Worm (Caenorhabditis elegans) whole organism, late embryonic: ENCODE results near the gene R160.13.

Experiments
- ceh-19 ChIP-seq: fragments of 200-800 bp; sonication (Bioruptor generic); optimal IDR thresholded peaks from 2 replicates; lab custom pipeline; 2018; ENCODE audit warnings: mild to moderate bottlenecking, missing genetic modification characterization, missing compliant biosample characterization
- ceh-45 ChIP-seq: fragments of 200-800 bp; sonication (Bioruptor generic); IDR thresholded peaks from 2 replicates; pipeline ENCODE4 v1.3.6; 2022; ENCODE audit warnings: missing genetic modification reagents, missing genetic modification characterization, missing compliant biosample characterization
- ceh-9 ChIP-seq: sonication (generic microtip); optimal IDR thresholded peaks from 2 replicates; lab custom pipeline; 2016; ENCODE audit warnings: mild to moderate bottlenecking, missing genetic modification characterization, inconsistent platforms, missing compliant biosample characterization
- nhr-11 ChIP-seq: fragments of 150-350 bp; optimal IDR thresholded peaks from 2 replicates; lab custom pipeline; 2014; ENCODE audit warnings: missing biosample characterization, missing genetic modification characterization
- ztf-16 ChIP-seq: sonication (generic microtip); optimal IDR thresholded peaks from 2 replicates; lab custom pipeline; 2017; ENCODE audit warnings: missing genetic modification characterization, missing compliant biosample characterization

DNA sequence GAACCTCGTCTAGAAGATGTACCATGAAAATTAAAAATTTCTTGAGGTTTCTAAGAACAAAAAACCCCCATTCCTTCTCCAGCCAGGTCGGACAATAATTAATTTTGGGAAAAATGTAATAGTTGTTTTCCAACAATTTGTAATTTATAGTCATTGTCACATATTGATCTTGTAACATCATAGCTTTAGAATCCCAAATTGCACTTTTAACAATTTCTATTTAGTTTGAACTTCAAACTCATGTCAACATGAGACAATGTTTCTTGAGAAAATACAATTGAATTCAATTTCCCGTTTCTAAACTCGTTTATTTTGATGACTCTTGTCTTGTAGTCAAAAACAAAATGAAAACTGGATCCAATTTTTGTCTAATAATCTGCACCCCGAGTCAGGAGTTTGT is 29.0 kb upstream of the R160.13 start:
- TF ChIP-seq ceh-45 (GFP tag; lab: Robert Waterston, UW) (no peak), ztf-16 (no peak), ceh-19 (GFP tag; lab: Kevin White, UChicago) (no peak), ceh-9 (tag; lab: Kevin White, UChicago) (no peak), nhr-11 (tag; lab: Kevin White, UChicago) (no peak)
